Fruit fly (Drosophila melanogaster) whole organism, prepupa: ENCODE measurements around the gene CG7080.
"Not testable (repeated sequence)": the region's sequence is repeated elsewhere in the genome, so short reads cannot be mapped to it uniquely, and the experiment has no call there.

Experiments
- Blimp-1 ChIP-seq: fragments of 200-800 bp; sonication (Bioruptor generic); optimal IDR thresholded peaks from 3 replicates; lab custom pipeline; 2017; ENCODE audit warnings: missing biosample characterization, missing genetic modification characterization, mild to moderate bottlenecking, moderate library complexity, missing genetic modification reagents
- CG1621 ChIP-seq: fragments of 200-800 bp; sonication (Bioruptor generic); optimal IDR thresholded peaks from 3 replicates; lab custom pipeline; 2018; ENCODE audit warnings: missing biosample characterization, mild to moderate bottlenecking, missing genetic modification characterization
- CG16779 ChIP-seq: fragments of 200-800 bp; sonication (Bioruptor generic); optimal IDR thresholded peaks from 3 replicates; lab custom pipeline; 2017; ENCODE audit warnings: missing biosample characterization, mild to moderate bottlenecking, missing genetic modification characterization
- CG3032 ChIP-seq: fragments of 200-800 bp; optimal IDR thresholded peaks from 2 replicates; lab custom pipeline; 2019; ENCODE audit warnings: missing biosample characterization, mild to moderate bottlenecking, missing genetic modification characterization, moderate library complexity
- CG31627 ChIP-seq: fragments of 200-800 bp; sonication (Bioruptor generic); optimal IDR thresholded peaks from 3 replicates; lab custom pipeline; 2016; ENCODE audit warnings: missing biosample characterization, missing genetic modification characterization
- CG34406 ChIP-seq: fragments of 200-800 bp; sonication (Bioruptor generic); optimal IDR thresholded peaks from 3 replicates; lab custom pipeline; 2016; ENCODE audit warnings: missing biosample characterization, missing genetic modification characterization
- CG3919 ChIP-seq: fragments of 200-800 bp; sonication (Bioruptor generic); optimal IDR thresholded peaks from 3 replicates; lab custom pipeline; 2016; ENCODE audit warnings: missing biosample characterization, missing genetic modification characterization
- CG6792 ChIP-seq: fragments of 200-800 bp; sonication (Bioruptor generic); optimal IDR thresholded peaks from 3 replicates; lab custom pipeline; 2016; ENCODE audit warnings: missing biosample characterization, missing genetic modification characterization
- CG6854 ChIP-seq: fragments of 200-800 bp; sonication (Bioruptor generic); optimal IDR thresholded peaks from 2 replicates; lab custom pipeline; 2017; ENCODE audit warnings: missing biosample characterization, mild to moderate bottlenecking, missing genetic modification characterization
- CG8119 ChIP-seq: fragments of 200-800 bp; sonication (Bioruptor generic); IDR thresholded peaks from 3 replicates; pipeline ENCODE4 v1.3.6; 2022; ENCODE audit warnings: missing biosample characterization, missing genetic modification characterization
- CG9139 ChIP-seq: fragments of 200-800 bp; sonication (Bioruptor generic); optimal IDR thresholded peaks from 3 replicates; lab custom pipeline; 2017; ENCODE audit warnings: missing biosample characterization, mild to moderate bottlenecking, missing genetic modification characterization
- Ets21C ChIP-seq: fragments of 200-800 bp; sonication (Bioruptor generic); optimal IDR thresholded peaks from 3 replicates; lab custom pipeline; 2016; ENCODE audit warnings: missing biosample characterization, missing genetic modification characterization
- Ets96B ChIP-seq: fragments of 200-800 bp; optimal IDR thresholded peaks from 2 replicates; lab custom pipeline; 2019; ENCODE audit warnings: missing biosample characterization, mild to moderate bottlenecking, missing genetic modification characterization, moderate library complexity
- Gug ChIP-seq: fragments of 200-800 bp; sonication (Bioruptor generic); IDR thresholded peaks from 2 replicates; pipeline ENCODE4 v1.3.6; 2022; ENCODE audit warnings: missing biosample characterization, missing genetic modification characterization
- Hr38 ChIP-seq: sonication (Bioruptor generic); optimal IDR thresholded peaks from 2 replicates; lab custom pipeline; 2016; ENCODE audit warnings: missing biosample characterization, missing genetic modification characterization
- Hr4 ChIP-seq: fragments of 200-800 bp; sonication (Bioruptor generic); optimal IDR thresholded peaks from 3 replicates; lab custom pipeline; 2016; ENCODE audit warnings: missing biosample characterization, missing genetic modification characterization
- Met ChIP-seq: fragments of 200-800 bp; sonication (Bioruptor generic); optimal IDR thresholded peaks from 3 replicates; lab custom pipeline; 2016; ENCODE audit warnings: missing biosample characterization, missing genetic modification characterization
- OdsH ChIP-seq: fragments of 200-800 bp; sonication (Bioruptor generic); optimal IDR thresholded peaks from 3 replicates; lab custom pipeline; 2016; ENCODE audit warnings: missing biosample characterization, missing genetic modification characterization
- Smox ChIP-seq: fragments of 200-800 bp; sonication (Bioruptor generic); optimal IDR thresholded peaks from 3 replicates; lab custom pipeline; 2016; ENCODE audit warnings: missing biosample characterization, missing genetic modification characterization
- Sox102F ChIP-seq: fragments of 200-800 bp; sonication (Bioruptor generic); optimal IDR thresholded peaks from 2 replicates; lab custom pipeline; 2016; ENCODE audit warnings: missing biosample characterization, mild to moderate bottlenecking, missing genetic modification characterization
- Sox15 ChIP-seq: fragments of 200-800 bp; sonication (Bioruptor generic); optimal IDR thresholded peaks from 3 replicates; lab custom pipeline; 2016; ENCODE audit warnings: missing biosample characterization, missing genetic modification characterization
- acj6 ChIP-seq: fragments of 200-800 bp; sonication (Bioruptor generic); optimal IDR thresholded peaks from 3 replicates; lab custom pipeline; 2016; ENCODE audit warnings: missing biosample characterization, missing genetic modification characterization
- cyc ChIP-seq: fragments of 200-800 bp; sonication (Bioruptor generic); optimal IDR thresholded peaks from 3 replicates; lab custom pipeline; 2016; ENCODE audit warnings: missing biosample characterization, missing genetic modification characterization
- dac ChIP-seq: fragments of 200-800 bp; sonication (Bioruptor generic); optimal IDR thresholded peaks from 2 replicates; lab custom pipeline; 2017; ENCODE audit warnings: missing biosample characterization, mild to moderate bottlenecking, missing genetic modification characterization
- fkh ChIP-seq: fragments of 200-800 bp; sonication (Bioruptor generic); optimal IDR thresholded peaks from 3 replicates; lab custom pipeline; 2017; ENCODE audit warnings: missing biosample characterization, mild to moderate bottlenecking, missing genetic modification characterization, moderate library complexity
- lz ChIP-seq: fragments of 200-800 bp; sonication (Bioruptor generic); optimal IDR thresholded peaks from 3 replicates; lab custom pipeline; 2016; ENCODE audit warnings: missing biosample characterization, missing genetic modification characterization
- net ChIP-seq: fragments of 200-800 bp; sonication (Bioruptor generic); optimal IDR thresholded peaks from 3 replicates; lab custom pipeline; 2016; ENCODE audit warnings: missing biosample characterization, missing genetic modification characterization
- pdm3 ChIP-seq: fragments of 200-800 bp; sonication (Bioruptor generic); optimal IDR thresholded peaks from 3 replicates; lab custom pipeline; 2016; ENCODE audit warnings: missing biosample characterization, missing genetic modification characterization
- spab ChIP-seq: fragments of 200-800 bp; sonication (Bioruptor generic); optimal IDR thresholded peaks from 2 replicates; lab custom pipeline; 2017; ENCODE audit warnings: missing biosample characterization, mild to moderate bottlenecking, missing genetic modification characterization, missing genetic modification reagents
- svp ChIP-seq: fragments of 200-800 bp; sonication (Bioruptor generic); peaks from one replicate; lab custom pipeline; 2016; ENCODE audit warnings: missing biosample characterization, missing genetic modification characterization
- vri ChIP-seq: fragments of 200-800 bp; sonication (Bioruptor generic); optimal IDR thresholded peaks from 3 replicates; lab custom pipeline; 2016; ENCODE audit warnings: missing biosample characterization, mild to moderate bottlenecking, missing genetic modification characterization

CG7080 gene

DNA sequence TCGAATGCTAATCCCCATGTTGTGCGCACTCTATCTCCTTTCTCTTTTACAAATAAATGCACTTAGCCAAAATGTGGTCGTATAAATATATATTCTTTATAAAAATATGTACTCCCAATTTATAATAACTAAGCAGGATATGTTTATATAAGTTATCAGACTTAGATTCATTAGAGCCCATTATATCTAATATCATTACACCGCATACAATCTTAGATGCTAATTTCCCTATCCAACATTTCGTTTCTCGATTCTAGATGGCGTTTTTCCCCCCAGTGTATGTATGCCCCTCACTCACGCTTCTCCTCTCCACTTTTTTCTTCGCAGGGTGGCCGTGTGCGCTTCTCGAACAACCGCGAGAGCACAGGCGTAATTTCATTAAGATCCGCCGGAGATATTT, 41.6 kb upstream of the CG7080 start:
- TF ChIP-seq Hr4 (GFP tag; lab: Kevin White, UChicago): no peak
- TF ChIP-seq CG31627 (GFP tag; lab: Kevin White, UChicago): no peak
- no peak for TF ChIP-seq CG8119 (GFP tag; lab: Robert Waterston, UW)
- TF ChIP-seq Sox102F: no peak
- TF ChIP-seq spab: no peak
- TF ChIP-seq Ets96B (tag; lab: Kevin White, UChicago): no peak
- no peak for TF ChIP-seq Hr38 (GFP tag; lab: Kevin White, UChicago)
- no peak for TF ChIP-seq Met
- TF ChIP-seq Ets21C (GFP tag; lab: Kevin White, UChicago): no peak

DNA sequence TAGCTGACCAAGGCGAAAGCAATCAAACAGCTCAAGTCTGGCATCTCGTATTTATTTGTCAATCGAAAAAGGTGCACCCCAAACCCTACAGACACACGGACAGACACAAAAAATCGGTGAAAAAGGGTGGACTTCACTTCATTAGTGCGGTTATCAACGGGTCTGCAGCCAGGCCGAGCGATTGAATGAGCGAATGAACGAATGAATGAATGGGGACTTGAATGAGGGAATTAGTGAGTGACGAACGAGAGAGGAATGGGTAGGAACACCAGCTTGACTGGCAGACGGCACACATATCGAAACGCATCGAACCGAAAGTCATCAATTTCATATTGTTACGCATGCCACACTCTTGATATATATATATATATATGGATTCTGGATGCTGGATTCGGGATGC, 40.8 kb upstream of the CG7080 start:
- no peak for TF ChIP-seq OdsH (GFP tag; lab: Kevin White, UChicago)
- no peak for TF ChIP-seq CG34406 (GFP tag; lab: Kevin White, UChicago)
- no peak for TF ChIP-seq CG3919 (GFP tag; lab: Kevin White, UChicago)
- no peak for TF ChIP-seq lz (GFP tag; lab: Kevin White, UChicago)
- TF ChIP-seq CG1621 (tag; lab: Kevin White, UChicago): no peak
- no peak for TF ChIP-seq CG6792 (GFP tag; lab: Kevin White, UChicago)
- no peak for TF ChIP-seq Gug (GFP tag; lab: Robert Waterston, UW)
- TF ChIP-seq CG9139 (GFP tag; lab: Kevin White, UChicago): no peak
- no peak for TF ChIP-seq fkh (GFP tag; lab: Kevin White, UChicago)
- TF ChIP-seq svp: no peak
- no peak for TF ChIP-seq cyc
- TF ChIP-seq dac (GFP tag; lab: Kevin White, UChicago): no peak
- no peak for TF ChIP-seq CG16779 (tag; lab: Kevin White, UChicago)
- no peak for TF ChIP-seq pdm3
- no peak for TF ChIP-seq CG8119 (GFP tag; lab: Robert Waterston, UW)
- no peak for TF ChIP-seq Smox (GFP tag; lab: Kevin White, UChicago)
- no peak for TF ChIP-seq net (GFP tag; lab: Kevin White, UChicago)

DNA sequence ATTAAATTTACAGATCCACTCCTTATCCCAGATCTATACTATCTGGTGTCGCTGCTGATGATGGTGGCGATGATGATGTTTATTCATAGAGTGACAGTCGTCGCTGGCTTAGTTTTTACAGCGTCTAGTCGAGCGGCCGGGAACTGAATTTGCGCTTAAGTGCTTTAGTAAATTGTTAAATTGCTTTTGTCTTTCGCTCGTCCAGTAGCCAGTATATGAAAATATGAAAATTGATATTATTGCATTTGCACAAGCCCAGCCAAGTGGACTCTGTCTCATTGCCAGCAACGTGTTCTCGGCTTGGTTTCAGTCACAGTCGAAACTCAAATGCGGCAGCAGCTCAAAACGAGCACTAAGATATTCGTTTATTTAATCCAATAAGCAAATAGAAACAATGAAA, 30.6 kb upstream of the CG7080 start, which contains the start of gene CG7084:
Gene CG7084, plus strand, starts transcription at position 301 of the 400 bp plus-strand sequence.
- not testable (repeated sequence) for TF ChIP-seq pdm3; Blimp-1 (GFP tag; lab: Kevin White, UChicago); CG3032 (tag; lab: Kevin White, UChicago)
- TF ChIP-seq, all 60 proteins: peak for 0; not testable (repeated sequence) for 60

DNA sequence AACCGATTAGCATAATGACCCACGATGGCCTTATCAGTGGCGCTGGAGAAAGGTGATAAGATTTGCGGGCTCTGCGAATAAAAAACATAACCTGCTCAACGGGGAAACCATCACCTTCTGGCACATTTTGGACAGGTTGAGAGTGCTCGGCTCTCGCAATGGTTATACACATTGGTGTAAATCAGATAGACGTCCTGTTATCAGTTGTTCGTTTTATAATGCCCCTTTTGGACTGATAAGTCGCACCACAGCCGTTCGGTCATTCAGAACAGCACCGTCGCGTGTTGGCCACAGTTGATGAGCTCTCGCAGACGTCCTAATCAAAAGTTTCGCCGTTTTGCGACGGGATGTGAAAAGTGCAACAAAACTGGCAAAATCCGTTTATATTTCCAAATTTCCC, 29.8 kb upstream of the CG7080 start:
- TF ChIP-seq svp (peak; percentile 70), vri (GFP tag; lab: Kevin White, UChicago) (peak; percentile 25)

DNA sequence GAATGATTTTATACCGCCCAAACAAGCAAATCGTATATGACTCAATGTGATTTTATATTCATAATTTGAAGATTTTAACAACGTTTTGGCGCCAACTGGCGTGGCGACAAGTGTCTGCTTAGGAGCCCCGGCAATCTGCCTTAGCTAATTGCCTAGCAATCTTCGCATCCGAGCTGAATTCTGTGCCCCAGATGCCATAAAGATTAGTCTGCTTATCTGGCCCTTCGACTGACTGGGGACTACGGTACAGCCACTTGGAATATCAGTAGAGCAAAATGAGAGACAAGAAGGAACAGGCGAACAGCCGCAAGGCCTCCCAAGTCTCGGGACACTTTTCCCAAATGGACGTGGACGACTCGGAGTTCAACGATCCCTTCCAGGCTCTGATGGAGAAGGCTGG, 29.0 kb upstream of the CG7080 start:
- TF ChIP-seq acj6 (GFP tag; lab: Kevin White, UChicago) (no peak), Sox15 (GFP tag; lab: Kevin White, UChicago) (no peak), svp (peak; percentile 57)

DNA sequence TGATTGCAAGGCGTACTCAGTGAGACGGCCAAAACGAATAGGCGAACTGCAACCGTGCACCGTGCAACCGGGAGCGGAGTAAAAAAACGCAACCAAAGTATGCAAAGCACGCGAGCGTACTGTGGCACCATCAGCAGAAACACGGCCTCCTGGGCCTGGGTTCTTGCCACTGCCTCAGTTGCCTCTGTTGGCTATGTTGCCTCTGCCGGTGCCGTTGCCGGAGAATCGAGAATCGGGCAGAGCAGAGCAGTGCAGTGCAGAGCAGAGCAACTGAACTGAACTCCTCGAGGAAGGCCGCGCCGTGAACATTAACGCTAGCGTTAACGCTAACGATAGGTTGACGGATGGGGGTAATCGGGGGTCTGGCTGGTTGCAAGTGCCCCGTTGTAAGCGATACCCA, 5.1 kb upstream of the CG7080 start, which contains the start of gene CG34377:
Gene CG34377, minus strand, starts transcription at position 101 of the 400 bp plus-strand sequence.
- TF ChIP-seq Hr4 (GFP tag; lab: Kevin White, UChicago) (no peak), CG3032 (tag; lab: Kevin White, UChicago) (no peak), spab (no peak), CG6854 (GFP tag; lab: Kevin White, UChicago) (no peak), net (GFP tag; lab: Kevin White, UChicago) (no peak)
